Fruit fly (Drosophila melanogaster) whole organism, embryonic: Measurements from ENCODE around the gene roq.

Source experiments
- CG1024 ChIP-seq: fragments of 200-800 bp; sonication (Bioruptor generic); IDR thresholded peaks from 2 replicates; pipeline ENCODE4 v1.3.6; 2022; ENCODE audit warnings: missing biosample characterization, missing genetic modification characterization
- CG10267 ChIP-seq: fragments of 200-800 bp; sonication (Bioruptor generic); optimal IDR thresholded peaks from 2 replicates; lab custom pipeline; 2018; ENCODE audit warnings: missing biosample characterization, mild to moderate bottlenecking, missing genetic modification characterization, moderate library complexity
- CG10543 ChIP-seq: fragments of 200-800 bp; sonication (Bioruptor generic); optimal IDR thresholded peaks from 3 replicates; lab custom pipeline; 2017; ENCODE audit warnings: missing biosample characterization, mild to moderate bottlenecking, missing genetic modification characterization, moderate library complexity
- CG11456 ChIP-seq: fragments of 200-800 bp; sonication (Bioruptor generic); IDR thresholded peaks from 3 replicates; pipeline ENCODE4 v1.3.6; 2022; ENCODE audit warnings: missing biosample characterization, missing genetic modification characterization
- CG11696 ChIP-seq: fragments of 200-800 bp; sonication (Bioruptor generic); IDR thresholded peaks from 2 replicates; pipeline ENCODE4 v1.3.6; 2022; ENCODE audit warnings: missing biosample characterization, missing genetic modification characterization
- CG12219 ChIP-seq: fragments of 200-800 bp; sonication (Bioruptor generic); optimal IDR thresholded peaks from 3 replicates; lab custom pipeline; 2018; ENCODE audit warnings: missing biosample characterization, mild to moderate bottlenecking, missing genetic modification characterization
- CG12391 ChIP-seq: fragments of 200-800 bp; sonication (Bioruptor generic); optimal IDR thresholded peaks from 3 replicates; lab custom pipeline; 2018; ENCODE audit warnings: missing biosample characterization, mild to moderate bottlenecking, missing genetic modification characterization, moderate library complexity
- CG14441 ChIP-seq: fragments of 200-800 bp; sonication (Bioruptor generic); IDR thresholded peaks from 2 replicates; pipeline ENCODE4 v1.3.6; 2022; ENCODE audit warnings: missing biosample characterization, missing genetic modification characterization
- CG15601 ChIP-seq: fragments of 200-800 bp; sonication (Bioruptor generic); optimal IDR thresholded peaks from 3 replicates; lab custom pipeline; 2019; ENCODE audit warnings: missing biosample characterization, mild to moderate bottlenecking, missing genetic modification characterization, moderate library complexity
- CG17328 ChIP-seq: fragments of 200-800 bp; sonication (Bioruptor generic); IDR thresholded peaks from 2 replicates; pipeline ENCODE4 v1.3.6; 2022; ENCODE audit warnings: missing biosample characterization, missing genetic modification characterization
- CG18011 ChIP-seq: fragments of 200-800 bp; sonication (Bioruptor generic); optimal IDR thresholded peaks from 2 replicates; lab custom pipeline; 2017; ENCODE audit warnings: missing biosample characterization, missing genetic modification characterization, mild to moderate bottlenecking, moderate library complexity, missing genotype
- CG18764 ChIP-seq: fragments of 200-800 bp; sonication (Bioruptor generic); optimal IDR thresholded peaks from 3 replicates; lab custom pipeline; 2016; ENCODE audit warnings: missing biosample characterization, missing genetic modification characterization
- CG43689 ChIP-seq: fragments of 200-800 bp; sonication (Bioruptor generic); IDR thresholded peaks from 2 replicates; pipeline ENCODE4 v1.3.6; 2022; ENCODE audit warnings: missing biosample characterization, missing genetic modification characterization
- CG4820 ChIP-seq: fragments of 200-800 bp; sonication (Bioruptor generic); optimal IDR thresholded peaks from 3 replicates; lab custom pipeline; 2016; ENCODE audit warnings: missing biosample characterization, missing genetic modification characterization
- CG8359 ChIP-seq: fragments of 200-800 bp; sonication (Bioruptor generic); optimal IDR thresholded peaks from 2 replicates; lab custom pipeline; 2017; ENCODE audit warnings: missing biosample characterization, mild to moderate bottlenecking, missing genetic modification characterization, borderline replicate concordance
- CG8388 ChIP-seq: fragments of 200-800 bp; sonication (Bioruptor generic); optimal IDR thresholded peaks from 2 replicates; lab custom pipeline; 2019; ENCODE audit warnings: missing biosample characterization, mild to moderate bottlenecking, missing genetic modification characterization, moderate library complexity
- CG8765 ChIP-seq: fragments of 200-800 bp; sonication (Bioruptor generic); IDR thresholded peaks from 2 replicates; pipeline ENCODE4 v1.3.6; 2022; ENCODE audit warnings: missing biosample characterization, missing genetic modification characterization
- Dbx ChIP-seq: fragments of 200-800 bp; sonication (Bioruptor generic); IDR thresholded peaks from 3 replicates; pipeline ENCODE4 v1.3.6; 2022; ENCODE audit warnings: missing biosample characterization, missing genetic modification characterization
- Dip3 ChIP-seq: fragments of 200-800 bp; sonication (Bioruptor generic); optimal IDR thresholded peaks from 3 replicates; lab custom pipeline; 2016; ENCODE audit warnings: missing biosample characterization, missing genetic modification characterization
- Eip74EF ChIP-seq, 2 experiments: fragments of 200-800 bp in 1 of 2; fragments of >200 bp in 1 of 2; sonication (Bioruptor generic) in 1 of 2; optimal IDR thresholded peaks; 2 replicates each; lab custom pipeline; 2017 to 2019; ENCODE audit warnings: missing biosample characterization in 2 of 2, missing genetic modification characterization in 2 of 2, mild to moderate bottlenecking in 1 of 2, moderate library complexity in 1 of 2
- H2.0 ChIP-seq: fragments of 200-800 bp; sonication (Bioruptor generic); IDR thresholded peaks from 2 replicates; pipeline ENCODE4 v1.3.6; 2022; ENCODE audit warnings: missing biosample characterization, missing genetic modification characterization
- Hmx ChIP-seq: fragments of 200-800 bp; sonication (Bioruptor generic); optimal IDR thresholded peaks from 2 replicates; lab custom pipeline; 2016; ENCODE audit warnings: missing biosample characterization, missing genetic modification characterization
- MESR4 ChIP-seq: fragments of 200-800 bp; sonication (Bioruptor generic); optimal IDR thresholded peaks from 2 replicates; lab custom pipeline; 2018; ENCODE audit warnings: missing biosample characterization, mild to moderate bottlenecking, missing genetic modification characterization, moderate library complexity
- Meics ChIP-seq: fragments of 200-800 bp; sonication (Bioruptor generic); optimal IDR thresholded peaks from 2 replicates; lab custom pipeline; 2017; ENCODE audit warnings: missing biosample characterization, mild to moderate bottlenecking, missing genetic modification characterization
- Mrtf ChIP-seq: fragments of 200-800 bp; sonication (Bioruptor generic); IDR thresholded peaks from 3 replicates; pipeline ENCODE4 v1.3.6; 2022; ENCODE audit warnings: missing biosample characterization, missing genetic modification characterization
- Rx ChIP-seq: fragments of 200-800 bp; sonication (Bioruptor generic); IDR thresholded peaks from 2 replicates; pipeline ENCODE4 v1.3.6; 2022; ENCODE audit warnings: missing biosample characterization, missing genetic modification characterization
- Spps ChIP-seq: fragments of 200-800 bp; sonication (Bioruptor generic); optimal IDR thresholded peaks from 2 replicates; lab custom pipeline; 2018; ENCODE audit warnings: missing biosample characterization, mild to moderate bottlenecking, missing genetic modification characterization
- Sry-β ChIP-seq: fragments of 200-800 bp; sonication (Bioruptor generic); optimal IDR thresholded peaks from 2 replicates; lab custom pipeline; 2018; ENCODE audit warnings: missing biosample characterization, mild to moderate bottlenecking, missing genetic modification characterization, moderate library complexity
- TFAM ChIP-seq: fragments of 200-800 bp; sonication (Bioruptor generic); optimal IDR thresholded peaks from 2 replicates; lab custom pipeline; 2017; ENCODE audit warnings: missing biosample characterization, missing genetic modification characterization, inconsistent platforms
- Taf1 ChIP-seq: fragments of 200-800 bp; sonication (Bioruptor generic); IDR thresholded peaks from 2 replicates; pipeline ENCODE4 v1.3.6; 2022; ENCODE audit warnings: missing biosample characterization, missing genetic modification characterization
- Tbp ChIP-seq: fragments of >200 bp; optimal IDR thresholded peaks from 2 replicates; lab custom pipeline; 2018; ENCODE audit warnings: missing biosample characterization, missing genetic modification characterization
- Vsx1 ChIP-seq: fragments of 200-800 bp; sonication (Bioruptor generic); optimal IDR thresholded peaks from 2 replicates; lab custom pipeline; 2017; ENCODE audit warnings: missing biosample characterization, mild to moderate bottlenecking, missing genetic modification characterization, missing genetic modification reagents
- al ChIP-seq: fragments of 200-800 bp; sonication (Bioruptor generic); IDR thresholded peaks from 2 replicates; pipeline ENCODE4 v1.3.6; 2022; ENCODE audit warnings: missing biosample characterization, missing genetic modification characterization
- bab2 ChIP-seq: fragments of 200-800 bp; sonication (Bioruptor generic); optimal IDR thresholded peaks from 2 replicates; lab custom pipeline; 2016; ENCODE audit warnings: missing biosample characterization, missing genetic modification characterization
- br ChIP-seq: fragments of >200 bp; optimal IDR thresholded peaks from 2 replicates; lab custom pipeline; 2017
- fd3F ChIP-seq: fragments of 200-800 bp; sonication (Bioruptor generic); optimal IDR thresholded peaks from 2 replicates; lab custom pipeline; 2018; ENCODE audit warnings: missing biosample characterization, mild to moderate bottlenecking, missing genetic modification characterization, moderate library complexity
- jigr1 ChIP-seq: fragments of 200-800 bp; sonication (Bioruptor generic); IDR thresholded peaks from 3 replicates; pipeline ENCODE4 v1.3.6; 2022; ENCODE audit warnings: missing biosample characterization, missing genetic modification characterization
- kah ChIP-seq: fragments of 200-800 bp; sonication (Bioruptor generic); optimal IDR thresholded peaks from 2 replicates; lab custom pipeline; 2018; ENCODE audit warnings: missing biosample characterization, mild to moderate bottlenecking, missing genetic modification characterization
- lola ChIP-seq, 3 experiments: fragments of >200 bp in 2 of 3; fragments of 200-800 bp in 1 of 3; sonication (Bioruptor generic) in 1 of 3; optimal IDR thresholded peaks; 2 replicates each; lab custom pipeline; 2017 to 2019; ENCODE audit warnings: missing biosample characterization in 3 of 3, missing genetic modification characterization in 3 of 3, mild to moderate bottlenecking in 1 of 3, moderate library complexity in 1 of 3
- lov ChIP-seq, 2 experiments: fragments of 200-800 bp in 1 of 2; fragments of >200 bp in 1 of 2; sonication (Bioruptor generic) in 1 of 2; IDR thresholded peaks in 1 of 2; optimal IDR thresholded peaks in 1 of 2; 2 replicates in 1 of 2; 3 replicates in 1 of 2; pipeline versions ENCODE4 v1.3.6 to Lab custom; 2017 to 2022; ENCODE audit warnings: missing biosample characterization in 1 of 2, missing genetic modification characterization in 1 of 2
- mirr ChIP-seq: fragments of 200-800 bp; sonication (Bioruptor generic); optimal IDR thresholded peaks from 3 replicates; lab custom pipeline; 2018; ENCODE audit warnings: missing biosample characterization, mild to moderate bottlenecking, missing genetic modification characterization
- onecut ChIP-seq: fragments of 200-800 bp; sonication (Bioruptor generic); IDR thresholded peaks from 2 replicates; pipeline ENCODE4 v1.3.6; 2022; ENCODE audit warnings: missing biosample characterization, missing genetic modification characterization
- phol ChIP-seq: fragments of 200-800 bp; sonication (Bioruptor generic); optimal IDR thresholded peaks from 3 replicates; lab custom pipeline; 2018; ENCODE audit warnings: missing biosample characterization, mild to moderate bottlenecking, missing genetic modification characterization, moderate library complexity
- repo ChIP-seq: fragments of 200-800 bp; sonication (Bioruptor generic); optimal IDR thresholded peaks from 2 replicates; lab custom pipeline; 2016; ENCODE audit warnings: missing biosample characterization, missing genetic modification characterization
- sob ChIP-seq: fragments of 200-800 bp; sonication (Bioruptor generic); IDR thresholded peaks from 2 replicates; pipeline ENCODE4 v1.3.6; 2022; ENCODE audit warnings: missing biosample characterization, missing genetic modification characterization
- sqz ChIP-seq: fragments of 200-800 bp; sonication (Bioruptor generic); optimal IDR thresholded peaks from 3 replicates; lab custom pipeline; 2018; ENCODE audit warnings: missing biosample characterization, mild to moderate bottlenecking, missing genetic modification characterization
- stwl ChIP-seq: fragments of 200-800 bp; sonication (Bioruptor generic); optimal IDR thresholded peaks from 3 replicates; lab custom pipeline; 2018; ENCODE audit warnings: missing biosample characterization, mild to moderate bottlenecking, missing genetic modification characterization, moderate library complexity
- ttk ChIP-seq: fragments of 200-800 bp; sonication (Bioruptor generic); IDR thresholded peaks from 2 replicates; pipeline ENCODE4 v2.1.2; 2022; ENCODE audit warnings: missing biosample characterization, missing genetic modification characterization
- usp ChIP-seq: fragments of >200 bp; optimal IDR thresholded peaks from 2 replicates; lab custom pipeline; 2017; ENCODE audit warnings: missing biosample characterization, missing genetic modification characterization

Gene roq

DNA sequence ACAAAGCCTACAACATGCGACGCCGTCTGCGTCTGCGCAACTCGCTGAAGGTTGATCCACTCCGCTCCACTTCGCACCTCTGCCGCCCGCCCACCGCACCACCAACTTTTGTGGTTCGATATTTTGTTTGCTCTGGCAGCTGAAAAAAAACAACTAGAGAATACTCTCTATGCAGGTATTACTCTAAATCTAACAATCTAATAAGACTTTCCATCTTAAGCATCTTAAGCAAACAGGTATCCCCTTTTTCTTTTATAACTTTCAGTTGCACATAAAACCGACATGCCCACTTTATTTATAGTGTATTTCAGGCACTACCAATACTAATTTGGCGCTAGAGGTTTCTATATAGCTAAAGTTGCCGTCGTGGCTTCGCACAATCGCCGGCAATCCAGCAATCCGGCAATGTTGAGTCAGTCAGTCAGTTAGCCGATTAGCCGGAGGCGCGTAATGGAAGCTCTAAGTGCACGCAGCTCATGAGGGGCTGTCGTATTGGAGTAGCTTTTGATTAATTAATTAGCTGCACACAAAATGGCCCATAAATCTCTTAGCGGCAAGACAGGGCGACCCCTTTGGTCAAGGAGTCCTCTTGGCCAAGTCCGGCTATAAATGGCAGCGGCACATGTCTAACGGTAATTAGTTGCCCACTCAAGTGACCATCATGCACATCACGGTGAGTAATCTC lies 50.0 kb downstream of the roq start, which contains the start of gene CG13058 (continued):
- TF ChIP-seq CG18764, result peak; percentile 27
- TF ChIP-seq Spps (tag; lab: Kevin White, UChicago), result no peak
- no peak for TF ChIP-seq MESR4 (GFP tag; lab: Kevin White, UChicago)
- TF ChIP-seq CG11456 (GFP tag; lab: Robert Waterston, UW), result no peak
- no peak for TF ChIP-seq Tbp (GFP tag; lab: Kevin White, UChicago)
- 0 out of 2 replicates have a peak, but pooled peaks have one; percentile 41 for TF ChIP-seq CG14441
- peak; percentile 61 for TF ChIP-seq Meics (GFP tag; lab: Kevin White, UChicago)
- peak; percentile 59 for TF ChIP-seq CG1024 (GFP tag; lab: Robert Waterston, UW)
- TF ChIP-seq bab2 (GFP tag; lab: Kevin White, UChicago), result no peak
- peak in 1 of 2 experiments; percentile 15 for TF ChIP-seq Eip74EF (GFP tag; optimal IDR thresholded peaks at IDR 0.05; lab: Kevin White, UChicago)
- peak; percentile 31 for TF ChIP-seq CG10543 (GFP tag; lab: Kevin White, UChicago)
- peak; percentile 64; the same call in 2 of the 3 replicates for TF ChIP-seq Dbx (GFP tag; lab: Robert Waterston, UW)
- TF ChIP-seq CG12391 (tag; lab: Kevin White, UChicago), result no peak
- peak; percentile 81 for TF ChIP-seq H2.0 (GFP tag; lab: Robert Waterston, UW)
- peak; percentile 65 for TF ChIP-seq Dip3 (GFP tag; lab: Kevin White, UChicago)
- no peak for TF ChIP-seq usp
- no peak for TF ChIP-seq Taf1 (GFP tag; lab: Robert Waterston, UW)
- no peak for TF ChIP-seq mirr (GFP tag; lab: Kevin White, UChicago)
- no peak for TF ChIP-seq CG8765
- no peak for TF ChIP-seq Mrtf (GFP tag; lab: Robert Waterston, UW)
- TF ChIP-seq al, result 0 out of 2 replicates have a peak, but pooled peaks have one; percentile 23
- TF ChIP-seq ttk, result peak; percentile 44
- no peak for TF ChIP-seq Sry-β
- TF ChIP-seq Vsx1 (GFP tag; lab: Kevin White, UChicago), result peak; percentile 16
- TF ChIP-seq lov (optimal IDR thresholded peaks at IDR 0.05; lab: Kevin White, UChicago), result no peak
- TF ChIP-seq lov (GFP tag; IDR thresholded peaks at IDR 0.05; lab: Robert Waterston, UW), result no peak
- TF ChIP-seq CG8388, result no peak
- peak; percentile 19 for TF ChIP-seq kah (GFP tag; lab: Kevin White, UChicago)
- TF ChIP-seq fd3F (GFP tag; lab: Kevin White, UChicago), result peak; percentile 72
- TF ChIP-seq sob, result no peak
- TF ChIP-seq jigr1 (GFP tag; lab: Robert Waterston, UW), result no peak
- no peak for TF ChIP-seq TFAM (GFP tag; lab: Kevin White, UChicago)
- TF ChIP-seq Rx (GFP tag; lab: Robert Waterston, UW), result no peak
- TF ChIP-seq CG12219 (GFP tag; lab: Kevin White, UChicago), result peak; percentile 74
- TF ChIP-seq CG15601 (tag; lab: Kevin White, UChicago), result no peak
- TF ChIP-seq CG4820 (GFP tag; lab: Kevin White, UChicago), result peak; percentile 57
- TF ChIP-seq onecut (GFP tag; lab: Robert Waterston, UW), result peak; percentile 30; the same call in 1 of the 2 replicates
- no peak for TF ChIP-seq repo (GFP tag; lab: Kevin White, UChicago)
- no peak for TF ChIP-seq CG8359
- no peak for TF ChIP-seq Hmx
- TF ChIP-seq stwl, result no peak
- no peak for TF ChIP-seq phol (tag; lab: Kevin White, UChicago)
- no peak for TF ChIP-seq CG10267 (tag; lab: Kevin White, UChicago)
- TF ChIP-seq sqz (GFP tag; lab: Kevin White, UChicago), result no peak
- peak; percentile 71; the same call in 1 of the 2 replicates for TF ChIP-seq CG17328 (GFP tag; lab: Robert Waterston, UW)
- TF ChIP-seq CG11696, result no peak
- peak; percentile 52; the same call in 1 of the 2 replicates for TF ChIP-seq CG43689
- no peak for TF ChIP-seq br
- no peak for TF ChIP-seq lola (GFP tag; optimal IDR thresholded peaks at IDR 0.05; lab: Kevin White, UChicago)
- TF ChIP-seq CG18011 (GFP tag; lab: Kevin White, UChicago), result no peak
